Worm (Caenorhabditis elegans) whole organism, young adult: ENCODE data around the gene mfn-1.
A peak's percentile ranks its signal among the peaks of the same experiment; 100 is the strongest.

ENCODE experiments used
- B0035.1 ChIP-seq: sonication (generic microtip); optimal IDR thresholded peaks from 2 replicates; lab custom pipeline; 2016; ENCODE audit warnings: missing genetic modification characterization, mild to moderate bottlenecking, missing compliant biosample characterization, missing genotype, missing genetic modification reagents
- C17E4.6 ChIP-seq: fragments of 200-800 bp; sonication (Bioruptor generic); IDR thresholded peaks from 2 replicates; pipeline ENCODE4 v1.3.6; 2022; ENCODE audit warnings: missing genetic modification reagents, missing genetic modification characterization, missing compliant biosample characterization
- F22D6.2 ChIP-seq: sonication (generic microtip); optimal IDR thresholded peaks from 2 replicates; lab custom pipeline; 2016; ENCODE audit warnings: mild to moderate bottlenecking, missing genetic modification characterization, missing compliant biosample characterization
- F49E8.2 ChIP-seq: sonication (generic microtip); optimal IDR thresholded peaks from 3 replicates; lab custom pipeline; 2017; ENCODE audit warnings: missing genetic modification characterization, mild to moderate bottlenecking, missing compliant biosample characterization, antibody characterized with exemption, moderate library complexity; ENCODE audit not compliant: insufficient read depth
- K11D2.4 ChIP-seq: fragments of 200-800 bp; sonication (Bioruptor generic); IDR thresholded peaks from 2 replicates; pipeline ENCODE4 v1.3.6; 2022; ENCODE audit warnings: missing genetic modification reagents, missing genetic modification characterization, missing compliant biosample characterization
- T07F8.4 ChIP-seq: sonication (generic microtip); optimal IDR thresholded peaks from 2 replicates; lab custom pipeline; 2016; ENCODE audit warnings: mild to moderate bottlenecking, missing genetic modification characterization, moderate library complexity, missing compliant biosample characterization
- T26A5.8 ChIP-seq: sonication (generic microtip); optimal IDR thresholded peaks from 2 replicates; lab custom pipeline; 2016; ENCODE audit warnings: missing genetic modification characterization, missing compliant biosample characterization
- Y53G8AR.9 ChIP-seq: fragments of 200-800 bp; sonication (Bioruptor generic); conservative IDR thresholded peaks from 2 replicates; pipeline ENCODE4 v1.3.6; 2022; ENCODE audit warnings: missing genetic modification reagents, missing genetic modification characterization, missing compliant biosample characterization
- Y56A3A.18 ChIP-seq: fragments of 200-800 bp; sonication (Bioruptor generic); IDR thresholded peaks from 2 replicates; pipeline ENCODE4 v1.3.6; 2022; ENCODE audit warnings: missing genetic modification reagents, missing genetic modification characterization, missing compliant biosample characterization
- ama-1 ChIP-seq, 3 experiments: fragments of 150-350 bp in 1 of 3; sonication (generic microtip) in 2 of 3; optimal IDR thresholded peaks; 2 replicates each; lab custom pipeline; 2014 to 2018; ENCODE audit warnings: missing biosample characterization in 2 of 3, missing genetic modification characterization in 2 of 3, missing genetic modification reagents in 2 of 3
- aptf-2 ChIP-seq: fragments of 200-800 bp; sonication (Bioruptor generic); conservative IDR thresholded peaks from 2 replicates; pipeline ENCODE4 v1.3.6; 2022; ENCODE audit warnings: missing genetic modification reagents, missing genetic modification characterization, missing compliant biosample characterization
- atf-7 ChIP-seq: sonication (generic microtip); optimal IDR thresholded peaks from 2 replicates; lab custom pipeline; 2017; ENCODE audit warnings: mild to moderate bottlenecking, missing genetic modification characterization, missing compliant biosample characterization
- athp-1 ChIP-seq: sonication (generic microtip); optimal IDR thresholded peaks from 2 replicates; lab custom pipeline; 2017; ENCODE audit warnings: mild to moderate bottlenecking, missing genetic modification characterization, missing compliant biosample characterization
- bed-2 ChIP-seq: fragments of 200-800 bp; sonication (Bioruptor generic); IDR thresholded peaks from 2 replicates; pipeline ENCODE4 v1.3.6; 2022; ENCODE audit warnings: missing genetic modification reagents, missing genetic modification characterization, missing compliant biosample characterization
- ceh-40 ChIP-seq: fragments of 200-800 bp; sonication (Bioruptor generic); IDR thresholded peaks from 2 replicates; pipeline ENCODE4 v1.3.6; 2022; ENCODE audit warnings: missing genetic modification characterization, missing compliant biosample characterization
- ceh-58 ChIP-seq: fragments of 200-800 bp; sonication (Bioruptor generic); IDR thresholded peaks from 2 replicates; pipeline ENCODE4 v1.3.6; 2022; ENCODE audit warnings: missing genetic modification characterization, missing compliant biosample characterization
- chd-7 ChIP-seq: sonication (generic microtip); optimal IDR thresholded peaks from 2 replicates; lab custom pipeline; 2016; ENCODE audit warnings: mild to moderate bottlenecking, missing genetic modification characterization, moderate library complexity, missing compliant biosample characterization
- die-1 ChIP-seq: sonication (generic microtip); optimal IDR thresholded peaks from 2 replicates; lab custom pipeline; 2016; ENCODE audit warnings: missing genotype, mild to moderate bottlenecking, missing genetic modification characterization, missing compliant biosample characterization
- dpff-1 ChIP-seq: sonication (generic microtip); optimal IDR thresholded peaks from 2 replicates; lab custom pipeline; 2017; ENCODE audit warnings: mild to moderate bottlenecking, missing genetic modification characterization, missing compliant biosample characterization
- dpl-1 ChIP-seq: fragments of 150-350 bp; optimal IDR thresholded peaks from 2 replicates; lab custom pipeline; 2014; ENCODE audit warnings: missing biosample characterization, missing genetic modification reagents, missing genetic modification characterization
- efl-1 ChIP-seq: fragments of 150-350 bp; optimal IDR thresholded peaks from 2 replicates; lab custom pipeline; 2014; ENCODE audit warnings: missing biosample characterization, missing genetic modification reagents, missing genetic modification characterization
- egl-18 ChIP-seq: fragments of 200-800 bp; sonication (Bioruptor generic); IDR thresholded peaks from 2 replicates; pipeline ENCODE4 v1.3.6; 2022; ENCODE audit warnings: missing genetic modification reagents, missing genetic modification characterization, missing compliant biosample characterization
- egl-44 ChIP-seq: fragments of 200-800 bp; sonication (Bioruptor generic); IDR thresholded peaks from 2 replicates; pipeline ENCODE4 v1.3.6; 2022; ENCODE audit warnings: missing genetic modification reagents, missing genetic modification characterization, missing compliant biosample characterization
- gei-17 ChIP-seq: fragments of 200-800 bp; sonication (Bioruptor generic); optimal IDR thresholded peaks from 2 replicates; lab custom pipeline; 2018; ENCODE audit warnings: mild to moderate bottlenecking, missing genetic modification characterization, missing compliant biosample characterization
- him-1 ChIP-seq: sonication (generic microtip); optimal IDR thresholded peaks from 2 replicates; lab custom pipeline; 2016; ENCODE audit warnings: missing genotype, missing genetic modification reagents, missing genetic modification characterization, missing compliant biosample characterization
- hlh-12 ChIP-seq: sonication (generic microtip); optimal IDR thresholded peaks from 2 replicates; lab custom pipeline; 2016; ENCODE audit warnings: missing genetic modification characterization, missing compliant biosample characterization
- hmg-1.2 ChIP-seq: fragments of 200-800 bp; sonication (Bioruptor generic); IDR thresholded peaks from 2 replicates; pipeline ENCODE4 v1.3.6; 2022; ENCODE audit warnings: missing genetic modification reagents, missing genetic modification characterization, missing compliant biosample characterization
- hrde-1 ChIP-seq: sonication (generic microtip); optimal IDR thresholded peaks from 2 replicates; lab custom pipeline; 2016; ENCODE audit warnings: missing genetic modification characterization, mild to moderate bottlenecking, missing compliant biosample characterization, moderate library complexity, missing genotype, missing genetic modification reagents, borderline replicate concordance
- let-526 ChIP-seq: fragments of 200-800 bp; sonication (Bioruptor generic); IDR thresholded peaks from 2 replicates; pipeline ENCODE4 v1.3.6; 2022; ENCODE audit warnings: missing genetic modification reagents, missing genetic modification characterization, missing compliant biosample characterization
- lin-35 ChIP-seq, 3 experiments: fragments of 150-350 bp in 2 of 3; sonication (generic microtip) in 1 of 3; optimal IDR thresholded peaks; 2 replicates each; lab custom pipeline; 2014 to 2018; ENCODE audit warnings: missing biosample characterization in 3 of 3, missing genetic modification characterization in 3 of 3, missing genetic modification reagents in 3 of 3
- lin-54 ChIP-seq: fragments of 200-800 bp; sonication (Bioruptor generic); optimal IDR thresholded peaks from 2 replicates; lab custom pipeline; 2018; ENCODE audit warnings: mild to moderate bottlenecking, missing genetic modification characterization, missing compliant biosample characterization
- lsy-27 ChIP-seq: sonication (generic microtip); optimal IDR thresholded peaks from 2 replicates; lab custom pipeline; 2017; ENCODE audit warnings: missing genetic modification characterization, mild to moderate bottlenecking, missing compliant biosample characterization, antibody characterized with exemption, missing genotype, borderline replicate concordance; ENCODE audit not compliant: insufficient read depth
- madf-10 ChIP-seq: sonication (generic microtip); optimal IDR thresholded peaks from 2 replicates; lab custom pipeline; 2016; ENCODE audit warnings: mild to moderate bottlenecking, missing genetic modification characterization, missing compliant biosample characterization
- madf-6 ChIP-seq: fragments of 200-800 bp; sonication (Bioruptor generic); IDR thresholded peaks from 2 replicates; pipeline ENCODE4 v1.3.6; 2022; ENCODE audit warnings: missing genetic modification reagents, missing genetic modification characterization, missing compliant biosample characterization
- madf-8 ChIP-seq: fragments of 200-800 bp; sonication (Bioruptor generic); conservative IDR thresholded peaks from 2 replicates; pipeline ENCODE4 v1.3.6; 2022; ENCODE audit warnings: missing genetic modification reagents, missing genetic modification characterization, missing compliant biosample characterization
- mcd-1 ChIP-seq: fragments of 200-800 bp; sonication (Bioruptor generic); IDR thresholded peaks from 2 replicates; pipeline ENCODE4 v1.3.6; 2022; ENCODE audit warnings: missing genetic modification reagents, missing genetic modification characterization, missing compliant biosample characterization
- mxl-1 ChIP-seq: sonication (generic microtip); optimal IDR thresholded peaks from 2 replicates; lab custom pipeline; 2016; ENCODE audit warnings: missing genetic modification characterization, missing compliant biosample characterization
- nhr-179 ChIP-seq: sonication (generic microtip); optimal IDR thresholded peaks from 2 replicates; lab custom pipeline; 2016; ENCODE audit warnings: mild to moderate bottlenecking, missing genetic modification characterization, missing compliant biosample characterization
- nhr-80 ChIP-seq: sonication (generic microtip); optimal IDR thresholded peaks from 2 replicates; lab custom pipeline; 2016; ENCODE audit warnings: missing genetic modification characterization, missing compliant biosample characterization
- pbrm-1 ChIP-seq: fragments of 200-800 bp; sonication (Bioruptor generic); IDR thresholded peaks from 2 replicates; pipeline ENCODE4 v1.3.6; 2022; ENCODE audit warnings: missing genetic modification reagents, missing genetic modification characterization, missing compliant biosample characterization
- pha-4 ChIP-seq: fragments of 150-350 bp; sonication (generic microtip); optimal IDR thresholded peaks from 2 replicates; lab custom pipeline; 2014; ENCODE audit warnings: missing biosample characterization, missing genetic modification reagents, missing genetic modification characterization
- rcor-1 ChIP-seq: fragments of 200-800 bp; sonication (Bioruptor generic); IDR thresholded peaks from 2 replicates; pipeline ENCODE4 v1.3.6; 2022; ENCODE audit warnings: missing genetic modification reagents, missing genetic modification characterization, missing compliant biosample characterization
- rpc-1 ChIP-seq, 2 experiments: fragments of 150-350 bp in 1 of 2; sonication (generic microtip) in 1 of 2; optimal IDR thresholded peaks; 2 replicates each; lab custom pipeline; 2014 to 2018; ENCODE audit warnings: missing biosample characterization in 1 of 2, missing genetic modification characterization in 1 of 2, missing genetic modification reagents in 1 of 2, missing genotype in 1 of 2
- snpc-1.1 ChIP-seq: sonication (generic microtip); optimal IDR thresholded peaks from 2 replicates; lab custom pipeline; 2017; ENCODE audit warnings: missing genetic modification characterization, mild to moderate bottlenecking, missing compliant biosample characterization, antibody characterized with exemption, moderate library complexity, missing genotype, missing genetic modification reagents; ENCODE audit not compliant: insufficient read depth
- tbp1 ChIP-seq: fragments of 200-800 bp; sonication (Bioruptor generic); optimal IDR thresholded peaks from 2 replicates; lab custom pipeline; 2018; ENCODE audit warnings: mild to moderate bottlenecking, missing genetic modification characterization, missing compliant biosample characterization
- ztf-26 ChIP-seq: sonication (generic microtip); optimal IDR thresholded peaks from 2 replicates; lab custom pipeline; 2017; ENCODE audit warnings: missing genetic modification characterization, missing compliant biosample characterization
- ztf-28 ChIP-seq: fragments of 200-800 bp; sonication (Bioruptor generic); IDR thresholded peaks from 2 replicates; pipeline ENCODE4 v1.3.6; 2022; ENCODE audit warnings: missing genetic modification reagents, missing genetic modification characterization, missing compliant biosample characterization
- ztf-3 ChIP-seq: fragments of 200-800 bp; sonication (Bioruptor generic); optimal IDR thresholded peaks from 2 replicates; lab custom pipeline; 2018; ENCODE audit warnings: mild to moderate bottlenecking, missing genetic modification characterization, missing compliant biosample characterization

Gene mfn-1

DNA sequence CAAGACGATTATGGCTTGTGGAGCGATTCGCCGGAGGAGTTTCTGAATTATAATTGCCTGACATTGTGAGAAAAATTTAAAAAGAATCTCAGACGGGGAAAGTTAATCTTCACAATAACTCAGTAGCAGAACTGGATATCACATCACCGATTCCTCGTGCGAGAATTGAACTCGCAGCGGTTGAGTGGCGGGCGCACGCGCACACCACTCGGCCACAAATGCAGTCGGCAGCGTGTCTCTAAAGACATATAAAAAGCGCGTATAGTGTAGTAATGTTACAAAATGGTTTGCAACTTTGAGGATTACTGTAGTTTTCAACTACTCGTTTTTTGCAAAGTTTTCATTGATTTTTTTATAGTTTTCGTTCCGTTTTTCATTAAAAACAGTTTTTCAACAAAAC, 12.8 kb upstream of the mfn-1 start (continued):
- peak; percentile 17 for TF ChIP-seq dpl-1 (GFP tag; lab: Kevin White, UChicago)
- TF ChIP-seq pha-4 (tag; lab: Kevin White, UChicago): no peak
- TF ChIP-seq ama-1 (optimal IDR thresholded peaks at IDR 0.05; lab: Kevin White, UChicago): no peak
- TF ChIP-seq ama-1 (GFP tag; optimal IDR thresholded peaks at IDR 0.05; lab: Kevin White, UChicago): peak; percentile 92 to 93
- TF ChIP-seq lin-54 (GFP tag; lab: Kevin White, UChicago): peak; percentile 81
- TF ChIP-seq madf-8 (GFP tag; lab: Robert Waterston, UW): peak; percentile 49
- TF ChIP-seq ceh-58 (GFP tag; lab: Robert Waterston, UW): peak; percentile 87; the same call in 1 of the 2 replicates
- TF ChIP-seq ztf-28 (GFP tag; lab: Robert Waterston, UW): peak; percentile 75; the same call in 1 of the 2 replicates
- peak; percentile 41 for TF ChIP-seq ztf-3
- TF ChIP-seq Y56A3A.18 (GFP tag; lab: Robert Waterston, UW): peak; percentile 88
- peak; percentile 52 for TF ChIP-seq dpff-1
- peak; percentile 97 for TF ChIP-seq egl-44 (GFP tag; lab: Robert Waterston, UW)
- peak; percentile 100 for TF ChIP-seq tbp1 (GFP tag; lab: Kevin White, UChicago)
- TF ChIP-seq atf-7 (tag; lab: Kevin White, UChicago): peak; percentile 86
- peak; percentile 98 for TF ChIP-seq him-1 (tag; lab: Kevin White, UChicago)
- peak; percentile 75 for TF ChIP-seq nhr-179 (tag; lab: Kevin White, UChicago)
- TF ChIP-seq K11D2.4 (GFP tag; lab: Robert Waterston, UW): peak; percentile 72
- TF ChIP-seq die-1 (tag; lab: Kevin White, UChicago): peak; percentile 98
- peak; percentile 83 for TF ChIP-seq mcd-1 (GFP tag; lab: Robert Waterston, UW)
- peak; percentile 47 for TF ChIP-seq gei-17 (GFP tag; lab: Kevin White, UChicago)
- TF ChIP-seq ztf-26 (tag; lab: Kevin White, UChicago): peak; percentile 87
- TF ChIP-seq lin-35 (GFP tag; optimal IDR thresholded peaks at IDR 0.05; lab: Kevin White, UChicago): peak in 1 of 3 experiments; percentile 78
- TF ChIP-seq madf-6 (GFP tag; lab: Robert Waterston, UW): peak; percentile 86
- TF ChIP-seq nhr-80 (tag; lab: Kevin White, UChicago): peak; percentile 57
- TF ChIP-seq ceh-40 (GFP tag; lab: Robert Waterston, UW): peak; percentile 71; the same call in 1 of the 2 replicates
- TF ChIP-seq hmg-1.2 (GFP tag; lab: Robert Waterston, UW): peak; percentile 85
- peak; percentile 82 for TF ChIP-seq snpc-1.1 (tag; lab: Kevin White, UChicago)
- TF ChIP-seq pbrm-1 (GFP tag; lab: Robert Waterston, UW): peak; percentile 91
- TF ChIP-seq F22D6.2 (tag; lab: Kevin White, UChicago): peak; percentile 63
- TF ChIP-seq hlh-12 (tag; lab: Kevin White, UChicago): peak; percentile 85
- peak; percentile 85 for TF ChIP-seq egl-18 (GFP tag; lab: Robert Waterston, UW)
- 0 out of 2 replicates have a peak, but pooled peaks have one; percentile 58 for TF ChIP-seq aptf-2 (GFP tag; lab: Robert Waterston, UW)
- TF ChIP-seq rcor-1: peak; percentile 88
- no peak for TF ChIP-seq bed-2
- peak; percentile 72 for TF ChIP-seq lsy-27 (tag; lab: Kevin White, UChicago)
- peak; percentile 98 for TF ChIP-seq mxl-1
- peak; percentile 24 for TF ChIP-seq F49E8.2 (tag; lab: Kevin White, UChicago)
- peak; percentile 91 for TF ChIP-seq athp-1 (tag; lab: Kevin White, UChicago)
- peak; percentile 25 for TF ChIP-seq efl-1 (GFP tag; lab: Kevin White, UChicago)
- peak; percentile 83; the same call in 1 of the 2 replicates for TF ChIP-seq Y53G8AR.9 (GFP tag; lab: Robert Waterston, UW)
- TF ChIP-seq C17E4.6: peak; percentile 69
- TF ChIP-seq hrde-1 (tag; lab: Kevin White, UChicago): peak; percentile 77
- TF ChIP-seq B0035.1 (tag; lab: Kevin White, UChicago): peak; percentile 76
- TF ChIP-seq T07F8.4 (tag; lab: Kevin White, UChicago): peak; percentile 93
- peak; percentile 94 for TF ChIP-seq T26A5.8
- TF ChIP-seq madf-10 (tag; lab: Kevin White, UChicago): peak; percentile 87
- peak; percentile 93 for TF ChIP-seq chd-7 (tag; lab: Kevin White, UChicago)
- TF ChIP-seq let-526 (GFP tag; lab: Robert Waterston, UW): 0 out of 2 replicates have a peak, but pooled peaks have one; percentile 79
- TF ChIP-seq rpc-1 (optimal IDR thresholded peaks at IDR 0.05; lab: Kevin White, UChicago): peak; percentile 84
- peak; percentile 99 for TF ChIP-seq rpc-1 (tag; optimal IDR thresholded peaks at IDR 0.05; lab: Kevin White, UChicago)
